Worm (Caenorhabditis elegans) whole organism, L4 larva: ENCODE data around the gene C06G1.1.

Experiments used
- D1046.2 ChIP-seq: fragments of 200-800 bp; sonication (Bioruptor generic); IDR thresholded peaks from 2 replicates; pipeline ENCODE4 v1.3.6; 2022; ENCODE audit warnings: missing genetic modification characterization, missing compliant biosample characterization
- F26F4.8 ChIP-seq: fragments of 200-800 bp; sonication (Bioruptor generic); conservative IDR thresholded peaks from 2 replicates; pipeline ENCODE4 v1.3.6; 2022; ENCODE audit warnings: missing genetic modification characterization, missing compliant biosample characterization
- F44E2.7 ChIP-seq: fragments of 200-800 bp; sonication (Bioruptor generic); IDR thresholded peaks from 2 replicates; pipeline ENCODE4 v2.1.2; 2022; ENCODE audit warnings: missing genetic modification characterization, missing compliant biosample characterization
- F49E8.2 ChIP-seq: sonication (generic microtip); optimal IDR thresholded peaks from 2 replicates; lab custom pipeline; 2016; ENCODE audit warnings: missing compliant biosample characterization, mild to moderate bottlenecking, missing genetic modification characterization, borderline replicate concordance
- T26A8.4 ChIP-seq: fragments of 200-800 bp; sonication (Bioruptor generic); IDR thresholded peaks from 2 replicates; pipeline ENCODE4 v1.3.6; 2022; ENCODE audit warnings: missing genetic modification characterization, missing compliant biosample characterization
- Y5F2A.4 ChIP-seq: fragments of 200-800 bp; sonication (Bioruptor generic); optimal IDR thresholded peaks from 2 replicates; lab custom pipeline; 2018; ENCODE audit warnings: mild to moderate bottlenecking, missing genetic modification characterization, missing compliant biosample characterization
- Y75B8A.6 ChIP-seq: fragments of 200-800 bp; sonication (Bioruptor generic); IDR thresholded peaks from 2 replicates; pipeline ENCODE4 v1.3.6; 2022; ENCODE audit warnings: missing genetic modification reagents, missing genetic modification characterization, missing compliant biosample characterization
- ZK546.5 ChIP-seq, 2 experiments: sonication (generic microtip); optimal IDR thresholded peaks; 2 replicates each; lab custom pipeline; 2017; ENCODE audit warnings: missing biosample characterization in 2 of 2, missing genetic modification characterization in 2 of 2
- aha-1 ChIP-seq: fragments of 150-350 bp; peaks from one replicate; lab custom pipeline; 2014; ENCODE audit warnings: missing biosample characterization, missing genetic modification characterization
- ama-1 ChIP-seq: fragments of 150-350 bp; optimal IDR thresholded peaks from 2 replicates; lab custom pipeline; 2014; ENCODE audit warnings: inconsistent platforms, mixed read lengths
- attf-4 ChIP-seq: sonication (generic microtip); optimal IDR thresholded peaks from 3 replicates; lab custom pipeline; 2017; ENCODE audit warnings: missing biosample characterization, missing genetic modification characterization
- ceh-28 ChIP-seq: fragments of 150-350 bp; optimal IDR thresholded peaks from 2 replicates; lab custom pipeline; 2014; ENCODE audit warnings: missing biosample characterization, missing genetic modification reagents, missing genetic modification characterization
- ceh-32 ChIP-seq: sonication (generic microtip); optimal IDR thresholded peaks from 2 replicates; lab custom pipeline; 2016; ENCODE audit warnings: mild to moderate bottlenecking, missing genetic modification characterization, missing compliant biosample characterization; ENCODE audit not compliant: poor library complexity
- ceh-44 ChIP-seq: fragments of 200-800 bp; sonication (Bioruptor generic); IDR thresholded peaks from 2 replicates; pipeline ENCODE4 v1.3.6; 2022; ENCODE audit warnings: missing genetic modification reagents, missing genetic modification characterization, missing compliant biosample characterization
- ces-1 ChIP-seq: fragments of 150-350 bp; sonication (generic microtip); optimal IDR thresholded peaks from 4 replicates; lab custom pipeline; 2014; ENCODE audit warnings: missing biosample characterization, missing genetic modification reagents, missing genetic modification characterization
- ctbp-1 ChIP-seq: fragments of 200-800 bp; sonication (Bioruptor generic); IDR thresholded peaks from 2 replicates; pipeline ENCODE4 v1.3.6; 2022; ENCODE audit warnings: missing genetic modification reagents, missing genetic modification characterization, missing compliant biosample characterization
- daf-12 ChIP-seq: fragments of 150-350 bp; optimal IDR thresholded peaks from 2 replicates; lab custom pipeline; 2014; ENCODE audit warnings: missing biosample characterization, missing genetic modification reagents, missing genetic modification characterization
- daf-16 ChIP-seq, 3 experiments: sonication (generic microtip); optimal IDR thresholded peaks; 2 replicates each; lab custom pipeline; 2016 to 2017; ENCODE audit warnings: missing genetic modification characterization in 3 of 3, missing genetic modification reagents in 3 of 3, mild to moderate bottlenecking in 2 of 3, missing compliant biosample characterization in 2 of 3, missing biosample characterization in 1 of 3, moderate library complexity in 1 of 3
- daf-19 ChIP-seq: fragments of 200-800 bp; sonication (Bioruptor generic); conservative IDR thresholded peaks from 2 replicates; pipeline ENCODE4 v1.3.6; 2022; ENCODE audit warnings: missing genetic modification characterization, missing compliant biosample characterization
- dmd-9 ChIP-seq: fragments of 200-800 bp; sonication (Bioruptor generic); IDR thresholded peaks from 2 replicates; pipeline ENCODE4 v1.3.6; 2022; ENCODE audit warnings: missing genetic modification reagents, missing genetic modification characterization, missing compliant biosample characterization
- duxl-1 ChIP-seq: sonication (generic microtip); optimal IDR thresholded peaks from 2 replicates; lab custom pipeline; 2016; ENCODE audit warnings: mild to moderate bottlenecking, missing genetic modification characterization, moderate library complexity, missing compliant biosample characterization; ENCODE audit not compliant: poor library complexity
- egl-27 ChIP-seq: sonication (generic microtip); optimal IDR thresholded peaks from 3 replicates; lab custom pipeline; 2017; ENCODE audit warnings: missing biosample characterization, missing genetic modification reagents, missing genetic modification characterization
- gei-8 ChIP-seq: fragments of 200-800 bp; sonication (Bioruptor generic); optimal IDR thresholded peaks from 2 replicates; lab custom pipeline; 2018; ENCODE audit warnings: mild to moderate bottlenecking, missing genetic modification characterization, missing compliant biosample characterization
- hif-1 ChIP-seq, 2 experiments: sonication (generic microtip); optimal IDR thresholded peaks; 2 replicates each; lab custom pipeline; 2016 to 2017; ENCODE audit warnings: missing compliant biosample characterization in 2 of 2, missing genetic modification characterization in 2 of 2, missing genetic modification reagents in 2 of 2, missing genotype in 2 of 2, mild to moderate bottlenecking in 1 of 2
- hlh-11 ChIP-seq: fragments of 200-800 bp; sonication (Bioruptor generic); optimal IDR thresholded peaks from 2 replicates; lab custom pipeline; 2018; ENCODE audit warnings: mild to moderate bottlenecking, missing genetic modification characterization, missing compliant biosample characterization
- hlh-30 ChIP-seq: sonication (generic microtip); optimal IDR thresholded peaks from 2 replicates; lab custom pipeline; 2017; ENCODE audit warnings: antibody characterized with exemption, mild to moderate bottlenecking, missing genetic modification characterization, missing compliant biosample characterization; ENCODE audit not compliant: insufficient read depth
- lin-29 ChIP-seq: fragments of 200-800 bp; sonication (Bioruptor generic); IDR thresholded peaks from 2 replicates; pipeline ENCODE4 v1.3.6; 2022; ENCODE audit warnings: missing genetic modification reagents, missing genetic modification characterization, missing compliant biosample characterization
- lin-39 ChIP-seq: fragments of 150-350 bp; optimal IDR thresholded peaks from 2 replicates; lab custom pipeline; 2014; ENCODE audit warnings: missing biosample characterization, missing genetic modification reagents, missing genetic modification characterization
- lir-3 ChIP-seq: sonication (generic microtip); optimal IDR thresholded peaks from 2 replicates; lab custom pipeline; 2016; ENCODE audit warnings: mild to moderate bottlenecking, missing genetic modification characterization, missing compliant biosample characterization
- mep-1 ChIP-seq: fragments of 150-350 bp; sonication (generic microtip); optimal IDR thresholded peaks from 3 replicates; lab custom pipeline; 2014; ENCODE audit warnings: missing biosample characterization, missing genetic modification characterization
- mes-2 ChIP-seq: sonication (generic microtip); optimal IDR thresholded peaks from 2 replicates; lab custom pipeline; 2016; ENCODE audit warnings: missing genotype, mild to moderate bottlenecking, missing genetic modification characterization, missing compliant biosample characterization; ENCODE audit not compliant: poor library complexity, severe bottlenecking
- mxl-2 ChIP-seq: fragments of 200-800 bp; sonication (Bioruptor generic); conservative IDR thresholded peaks from 2 replicates; pipeline ENCODE4 v1.3.6; 2022; ENCODE audit warnings: missing genetic modification reagents, missing genetic modification characterization, missing compliant biosample characterization
- nhr-25 ChIP-seq: sonication (generic microtip); optimal IDR thresholded peaks from 2 replicates; lab custom pipeline; 2017; ENCODE audit warnings: missing genetic modification characterization, mild to moderate bottlenecking, missing compliant biosample characterization, antibody characterized with exemption, moderate library complexity, borderline replicate concordance; ENCODE audit not compliant: insufficient read depth
- nhr-28 ChIP-seq: fragments of 150-350 bp; optimal IDR thresholded peaks from 2 replicates; lab custom pipeline; 2014; ENCODE audit warnings: missing biosample characterization, missing genetic modification characterization
- nhr-77 ChIP-seq: fragments of 150-350 bp; optimal IDR thresholded peaks from 2 replicates; lab custom pipeline; 2014; ENCODE audit warnings: missing biosample characterization, missing genetic modification characterization
- pha-4 ChIP-seq, 2 experiments: fragments of 150-350 bp in 1 of 2; fragments of 200-800 bp in 1 of 2; sonication (Bioruptor generic) in 1 of 2; IDR thresholded peaks in 1 of 2; optimal IDR thresholded peaks in 1 of 2; 2 replicates each; pipeline versions ENCODE4 v1.3.6 to Lab custom; 2014 to 2022; ENCODE audit warnings: missing genetic modification characterization in 2 of 2, missing genetic modification reagents in 2 of 2, missing biosample characterization in 1 of 2, missing compliant biosample characterization in 1 of 2
- php-3 ChIP-seq: fragments of 200-800 bp; sonication (Bioruptor generic); IDR thresholded peaks from 2 replicates; pipeline ENCODE4 v1.3.6; 2022; ENCODE audit warnings: missing genetic modification reagents, missing genetic modification characterization, missing compliant biosample characterization
- pqm-1 ChIP-seq: sonication (generic microtip); optimal IDR thresholded peaks from 2 replicates; lab custom pipeline; 2017; ENCODE audit warnings: missing biosample characterization, missing genetic modification characterization
- rbr-2 ChIP-seq: sonication (generic microtip); optimal IDR thresholded peaks from 2 replicates; lab custom pipeline; 2016; ENCODE audit warnings: missing genotype, missing genetic modification characterization, missing compliant biosample characterization
- sdz-12 ChIP-seq: fragments of 200-800 bp; sonication (Bioruptor generic); optimal IDR thresholded peaks from 2 replicates; lab custom pipeline; 2018; ENCODE audit warnings: mild to moderate bottlenecking, missing genetic modification characterization, missing compliant biosample characterization
- set-16 ChIP-seq: fragments of 200-800 bp; sonication (Bioruptor generic); IDR thresholded peaks from 2 replicates; pipeline ENCODE4 v1.3.6; 2022; ENCODE audit warnings: missing genetic modification reagents, missing genetic modification characterization, missing compliant biosample characterization
- spr-3 ChIP-seq: fragments of 200-800 bp; sonication (Bioruptor generic); optimal IDR thresholded peaks from 2 replicates; lab custom pipeline; 2018; ENCODE audit warnings: mild to moderate bottlenecking, missing genetic modification characterization, missing compliant biosample characterization
- tra-1 ChIP-seq: fragments of 200-800 bp; sonication (Bioruptor generic); IDR thresholded peaks from 2 replicates; pipeline ENCODE4 v1.3.6; 2022; ENCODE audit warnings: missing genetic modification reagents, missing genetic modification characterization, missing compliant biosample characterization
- unc-39 ChIP-seq: sonication (generic microtip); optimal IDR thresholded peaks from 2 replicates; lab custom pipeline; 2017; ENCODE audit warnings: missing biosample characterization, missing genetic modification characterization
- unc-62 ChIP-seq, 3 experiments: fragments of 150-350 bp in 1 of 3; sonication (generic microtip); optimal IDR thresholded peaks in 2 of 3; peaks in 1 of 3; 1 replicate in 1 of 3; 2 replicates in 2 of 3; lab custom pipeline; 2014 to 2017; ENCODE audit warnings: missing biosample characterization in 3 of 3, missing genetic modification characterization in 3 of 3, missing genetic modification reagents in 3 of 3, missing genotype in 1 of 3
- vab-7 ChIP-seq: fragments of 200-800 bp; sonication (Bioruptor generic); IDR thresholded peaks from 2 replicates; pipeline ENCODE4 v1.3.6; 2022; ENCODE audit warnings: missing genetic modification reagents, missing genetic modification characterization, missing compliant biosample characterization
- zip-11 ChIP-seq: fragments of 200-800 bp; sonication (Bioruptor generic); IDR thresholded peaks from 2 replicates; pipeline ENCODE4 v1.3.6; 2022; ENCODE audit warnings: missing genetic modification characterization, missing compliant biosample characterization
- ztf-11 ChIP-seq: fragments of 150-350 bp; optimal IDR thresholded peaks from 2 replicates; lab custom pipeline; 2014; ENCODE audit warnings: missing biosample characterization, missing genetic modification characterization

C06G1.1 gene

DNA sequence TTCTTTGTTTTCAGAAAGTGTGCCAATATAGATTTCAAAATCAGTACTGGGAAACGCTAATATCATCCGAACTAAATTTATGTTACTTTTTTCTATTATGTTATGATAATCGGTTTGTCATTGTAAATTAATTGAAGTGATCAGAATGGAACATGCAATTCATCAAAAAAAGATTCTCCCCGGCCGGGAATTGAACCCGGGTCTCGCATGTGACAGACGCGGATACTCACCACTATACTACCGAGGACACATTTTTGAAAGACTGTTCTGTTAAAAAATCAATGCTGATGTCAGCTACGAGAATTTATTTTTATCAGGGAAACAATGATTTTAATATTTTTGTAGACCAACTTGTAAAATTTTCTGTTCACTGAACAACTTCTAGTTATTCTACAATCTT lies 14.0 kb upstream of the C06G1.1 start (continued):
- TF ChIP-seq lin-29 (no peak), nhr-77 (tag; lab: Kevin White, UChicago) (no peak), ceh-32 (tag; lab: Kevin White, UChicago) (no peak), gei-8 (peak; percentile 30), pqm-1 (no peak), F26F4.8 (GFP tag; lab: Robert Waterston, UW) (peak; percentile 74), hlh-30 (tag; lab: Kevin White, UChicago) (peak; percentile 89), daf-12 (tag; lab: Kevin White, UChicago) (no peak), php-3 (peak; percentile 17; the same call in 1 of the 2 replicates), daf-19 (GFP tag; lab: Robert Waterston, UW) (peak; percentile 61; the same call in 1 of the 2 replicates), lin-39 (no peak), duxl-1 (tag; lab: Kevin White, UChicago) (peak; percentile 83), rbr-2 (no peak), pha-4 (GFP tag; IDR thresholded peaks at IDR 0.05; lab: Robert Waterston, UW) (peak; percentile 81), pha-4 (tag; optimal IDR thresholded peaks at IDR 0.05; lab: Kevin White, UChicago) (no peak), ctbp-1 (GFP tag; lab: Robert Waterston, UW) (peak; percentile 78), sdz-12 (GFP tag; lab: Kevin White, UChicago) (no peak), unc-62 (GFP tag; optimal IDR thresholded peaks at IDR 0.05 in 1 of 2; lab: Kevin White, UChicago) (no peak), unc-62 (tag; optimal IDR thresholded peaks at IDR 0.05; lab: Kevin White, UChicago) (no peak), nhr-28 (peak; percentile 14), egl-27 (no peak), ztf-11 (tag; lab: Kevin White, UChicago) (no peak), T26A8.4 (GFP tag; lab: Robert Waterston, UW) (peak; percentile 49; the same call in 1 of the 2 replicates), ces-1 (GFP tag; lab: Kevin White, UChicago) (no peak), Y5F2A.4 (GFP tag; lab: Kevin White, UChicago) (no peak), hlh-11 (peak; percentile 21), F49E8.2 (tag; lab: Kevin White, UChicago) (peak; percentile 33), mxl-2 (peak; percentile 31; the same call in 1 of the 2 replicates), aha-1 (peak; percentile 79), spr-3 (GFP tag; lab: Kevin White, UChicago) (no peak), dmd-9 (0 out of 2 replicates have a peak, but pooled peaks have one; percentile 48), mep-1 (peak; percentile 37), set-16 (GFP tag; lab: Robert Waterston, UW) (no peak), vab-7 (GFP tag; lab: Robert Waterston, UW) (peak; percentile 69), ama-1 (lab: Kevin White, UChicago) (no peak), F44E2.7 (no peak), ZK546.5 (tag; optimal IDR thresholded peaks at IDR 0.05; lab: Kevin White, UChicago) (no peak), ceh-44 (GFP tag; lab: Robert Waterston, UW) (0 out of 2 replicates have a peak, but pooled peaks have one; percentile 29), daf-16 (GFP tag; optimal IDR thresholded peaks at IDR 0.05; lab: Kevin White, UChicago) (peak; percentile 5 to 91), daf-16 (tag; optimal IDR thresholded peaks at IDR 0.05; lab: Kevin White, UChicago) (peak; percentile 46), zip-11 (no peak), unc-39 (tag; lab: Kevin White, UChicago) (no peak), mes-2 (tag; lab: Kevin White, UChicago) (peak; percentile 44), ceh-28 (tag; lab: Kevin White, UChicago) (no peak), Y75B8A.6 (GFP tag; lab: Robert Waterston, UW) (no peak), tra-1 (GFP tag; lab: Robert Waterston, UW) (peak; percentile 71), nhr-25 (no peak), hif-1 (tag; optimal IDR thresholded peaks at IDR 0.05; lab: Kevin White, UChicago) (peak in 1 of 2 experiments; percentile 26), attf-4 (tag; lab: Kevin White, UChicago) (no peak), lir-3 (tag; lab: Kevin White, UChicago) (peak; percentile 45), D1046.2 (GFP tag; lab: Robert Waterston, UW) (no peak)
